Worm (Caenorhabditis elegans): ENCODE data around the gene F47B7.5.

DNA sequence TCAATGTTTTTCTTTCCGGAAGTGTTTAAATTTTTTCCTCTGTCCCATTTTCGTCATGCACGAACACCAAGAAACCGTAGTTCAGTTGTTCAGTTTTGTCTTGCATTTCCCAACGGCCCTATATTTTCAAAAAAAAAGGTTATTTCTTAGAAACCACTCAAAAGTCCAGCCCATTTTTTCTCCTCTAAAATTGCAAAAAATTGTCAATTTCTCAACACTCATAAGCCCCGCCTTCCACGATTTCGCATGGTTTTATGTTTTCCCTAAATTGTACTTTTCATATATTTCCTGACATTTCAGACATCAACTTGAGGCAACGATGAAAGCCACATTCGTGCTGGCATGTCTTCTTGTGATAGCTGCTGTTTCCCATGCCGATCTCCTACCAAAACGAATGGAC, 41.3 kb downstream of the F47B7.5 start, which contains the start of gene nlp-1:
- no peak for TF ChIP-seq rbr-2 (tag; optimal IDR thresholded peaks at IDR 0.05)
- no peak for TF ChIP-seq fos-1 (tag; optimal IDR thresholded peaks at IDR 0.05)
- no peak for TF ChIP-seq ctbp-1 (GFP tag; IDR thresholded peaks at IDR 0.05)
- TF ChIP-seq ZK546.5 (tag; optimal IDR thresholded peaks at IDR 0.05) = no peak
- no peak for TF ChIP-seq dmd-8 (GFP tag; IDR thresholded peaks at IDR 0.05)
- no peak for TF ChIP-seq skn-1 (tag; optimal IDR thresholded peaks at IDR 0.05)
- no peak for TF ChIP-seq fkh-10 (GFP tag; optimal IDR thresholded peaks at IDR 0.05)
- TF ChIP-seq ceh-82 (tag; optimal IDR thresholded peaks at IDR 0.05) = no peak
- TF ChIP-seq saeg-2 (GFP tag; IDR thresholded peaks at IDR 0.05) = no peak
- TF ChIP-seq egl-27 (tag; optimal IDR thresholded peaks at IDR 0.05) = no peak
- TF ChIP-seq nhr-77 (tag; optimal IDR thresholded peaks at IDR 0.05) = no peak
